Fruit fly (Drosophila melanogaster) whole organism, embryonic: ENCODE data around the gene CG43121.
A peak's percentile ranks its signal among the peaks of the same experiment; 100 is the strongest.

Experiments
- CG10543 ChIP-seq: fragments of 200-800 bp; sonication (Bioruptor generic); optimal IDR thresholded peaks from 3 replicates; lab custom pipeline; 2017; ENCODE audit warnings: missing biosample characterization, mild to moderate bottlenecking, missing genetic modification characterization, moderate library complexity
- CG13296 ChIP-seq: fragments of 200-800 bp; sonication (Bioruptor generic); optimal IDR thresholded peaks from 3 replicates; lab custom pipeline; 2018; ENCODE audit warnings: missing biosample characterization, mild to moderate bottlenecking, missing genetic modification characterization
- CG15269 ChIP-seq: fragments of 200-800 bp; sonication (Bioruptor generic); optimal IDR thresholded peaks from 2 replicates; lab custom pipeline; 2018; ENCODE audit warnings: missing biosample characterization, mild to moderate bottlenecking, missing genetic modification characterization, moderate library complexity
- CG15479 ChIP-seq: fragments of 200-800 bp; sonication (Bioruptor generic); optimal IDR thresholded peaks from 3 replicates; lab custom pipeline; 2019; ENCODE audit warnings: missing biosample characterization, mild to moderate bottlenecking, missing genetic modification characterization, moderate library complexity
- CG16815 ChIP-seq: fragments of 200-800 bp; sonication (Bioruptor generic); optimal IDR thresholded peaks from 3 replicates; lab custom pipeline; 2017; ENCODE audit warnings: missing biosample characterization, mild to moderate bottlenecking, missing genetic modification characterization
- CG17186 ChIP-seq: fragments of 200-800 bp; sonication (Bioruptor generic); optimal IDR thresholded peaks from 3 replicates; lab custom pipeline; 2017; ENCODE audit warnings: missing biosample characterization, missing genetic modification reagents, missing genetic modification characterization
- CG17612 ChIP-seq: fragments of 200-800 bp; sonication (Bioruptor generic); IDR thresholded peaks from 2 replicates; pipeline ENCODE4 v1.3.6; 2022; ENCODE audit warnings: missing biosample characterization, missing genetic modification characterization
- CG1792 ChIP-seq: fragments of 200-800 bp; sonication (Bioruptor generic); optimal IDR thresholded peaks from 2 replicates; lab custom pipeline; 2016; ENCODE audit warnings: missing biosample characterization, missing genetic modification characterization
- CG2678 ChIP-seq: fragments of 200-800 bp; sonication (Bioruptor generic); optimal IDR thresholded peaks from 3 replicates; lab custom pipeline; 2019; ENCODE audit warnings: missing biosample characterization, mild to moderate bottlenecking, missing genetic modification characterization, moderate library complexity
- CG34422 ChIP-seq: fragments of 200-800 bp; sonication (Bioruptor generic); IDR thresholded peaks from 3 replicates; pipeline ENCODE4 v1.3.6; 2022; ENCODE audit warnings: missing biosample characterization, missing genetic modification characterization
- CG3838 ChIP-seq: fragments of 200-800 bp; sonication (Bioruptor generic); optimal IDR thresholded peaks from 3 replicates; lab custom pipeline; 2016; ENCODE audit warnings: missing biosample characterization, missing genetic modification characterization
- CG3847 ChIP-seq: fragments of 200-800 bp; sonication (Bioruptor generic); IDR thresholded peaks from 2 replicates; pipeline ENCODE4 v1.3.6; 2022; ENCODE audit warnings: missing biosample characterization, missing genetic modification characterization
- CG4404 ChIP-seq: fragments of 200-800 bp; sonication (Bioruptor generic); IDR thresholded peaks from 2 replicates; pipeline ENCODE4 v1.3.6; 2022; ENCODE audit warnings: missing biosample characterization, missing genetic modification characterization
- CG4424 ChIP-seq: fragments of 200-800 bp; sonication (Bioruptor generic); optimal IDR thresholded peaks from 3 replicates; lab custom pipeline; 2016; ENCODE audit warnings: missing biosample characterization, missing genetic modification characterization
- CG6254 ChIP-seq: fragments of 200-800 bp; sonication (Bioruptor generic); optimal IDR thresholded peaks from 3 replicates; lab custom pipeline; 2017; ENCODE audit warnings: mild to moderate bottlenecking, missing biosample characterization, missing genetic modification reagents, missing genetic modification characterization
- CG6791 ChIP-seq: fragments of 200-800 bp; sonication (Bioruptor generic); IDR thresholded peaks from 3 replicates; pipeline ENCODE4 v1.3.6; 2022; ENCODE audit warnings: missing biosample characterization, missing genetic modification characterization; ENCODE audit not compliant: partially characterized antibody
- CG6813 ChIP-seq: fragments of 200-800 bp; sonication (Bioruptor generic); optimal IDR thresholded peaks from 2 replicates; lab custom pipeline; 2017; ENCODE audit warnings: missing biosample characterization, missing genetic modification characterization, mild to moderate bottlenecking, moderate library complexity, missing genetic modification reagents
- CG7745 ChIP-seq: fragments of 200-800 bp; sonication (Bioruptor generic); optimal IDR thresholded peaks from 2 replicates; lab custom pipeline; 2018; ENCODE audit warnings: missing biosample characterization, mild to moderate bottlenecking, missing genetic modification characterization, moderate library complexity
- CG7928 ChIP-seq: fragments of 200-800 bp; sonication (Bioruptor generic); optimal IDR thresholded peaks from 2 replicates; lab custom pipeline; 2017; ENCODE audit warnings: missing biosample characterization, mild to moderate bottlenecking, missing genetic modification characterization
- D19A ChIP-seq: fragments of 200-800 bp; optimal IDR thresholded peaks from 3 replicates; lab custom pipeline; 2019; ENCODE audit warnings: missing biosample characterization, mild to moderate bottlenecking, missing genetic modification characterization, moderate library complexity
- Doc3 ChIP-seq: fragments of 200-800 bp; sonication (Bioruptor generic); IDR thresholded peaks from 3 replicates; pipeline ENCODE4 v1.3.6; 2022; ENCODE audit warnings: missing biosample characterization, missing genetic modification characterization; ENCODE audit not compliant: partially characterized antibody
- Dp ChIP-seq: fragments of 200-800 bp; sonication (Bioruptor generic); optimal IDR thresholded peaks from 2 replicates; lab custom pipeline; 2018; ENCODE audit warnings: missing biosample characterization, mild to moderate bottlenecking, missing genetic modification characterization, moderate library complexity
- Drgx ChIP-seq: fragments of 200-800 bp; sonication (Bioruptor generic); IDR thresholded peaks from 2 replicates; pipeline ENCODE4 v1.3.6; 2022; ENCODE audit warnings: missing biosample characterization, missing genetic modification characterization
- Ets97D ChIP-seq: fragments of 200-800 bp; sonication (Bioruptor generic); optimal IDR thresholded peaks from 3 replicates; lab custom pipeline; 2016; ENCODE audit warnings: missing biosample characterization, missing genetic modification characterization
- Fer1 ChIP-seq: fragments of 200-800 bp; sonication (Bioruptor generic); optimal IDR thresholded peaks from 2 replicates; lab custom pipeline; 2017; ENCODE audit warnings: missing biosample characterization, mild to moderate bottlenecking, missing genetic modification characterization
- Kr ChIP-seq: fragments of 200-800 bp; sonication (Bioruptor generic); optimal IDR thresholded peaks from 2 replicates; lab custom pipeline; 2017; ENCODE audit warnings: missing biosample characterization, mild to moderate bottlenecking, missing genetic modification characterization
- Lpt ChIP-seq: fragments of >200 bp; optimal IDR thresholded peaks from 2 replicates; lab custom pipeline; 2018; ENCODE audit warnings: missing biosample characterization, missing genetic modification characterization
- MESR4 ChIP-seq: fragments of 200-800 bp; sonication (Bioruptor generic); optimal IDR thresholded peaks from 2 replicates; lab custom pipeline; 2018; ENCODE audit warnings: missing biosample characterization, mild to moderate bottlenecking, missing genetic modification characterization, moderate library complexity
- Opbp ChIP-seq: fragments of 200-800 bp; sonication (Bioruptor generic); IDR thresholded peaks from 3 replicates; pipeline ENCODE4 v1.3.6; 2022; ENCODE audit warnings: missing biosample characterization, missing genetic modification characterization; ENCODE audit not compliant: partially characterized antibody
- Trl ChIP-seq, 3 experiments: fragments of >200 bp in 2 of 3; fragments of 200-800 bp in 1 of 3; sonication (Bioruptor generic) in 1 of 3; optimal IDR thresholded peaks; 2 replicates in 1 of 3; 3 replicates in 2 of 3; lab custom pipeline; 2016 to 2017; ENCODE audit warnings: missing biosample characterization in 1 of 3, missing genetic modification characterization in 1 of 3
- bigmax ChIP-seq: fragments of 200-800 bp; sonication (Bioruptor generic); optimal IDR thresholded peaks from 2 replicates; lab custom pipeline; 2018; ENCODE audit warnings: missing biosample characterization, mild to moderate bottlenecking, missing genetic modification characterization
- chinmo ChIP-seq: fragments of 200-800 bp; sonication (Bioruptor generic); IDR thresholded peaks from 4 replicates; pipeline ENCODE4 v1.3.6; 2022; ENCODE audit warnings: missing biosample characterization, missing genetic modification characterization; ENCODE audit not compliant: partially characterized antibody
- chm ChIP-seq: fragments of 200-800 bp; sonication (Bioruptor generic); IDR thresholded peaks from 2 replicates; pipeline ENCODE4 v1.3.6; 2022; ENCODE audit warnings: missing biosample characterization, missing genetic modification characterization
- cwo ChIP-seq: fragments of 200-800 bp; sonication (Bioruptor generic); optimal IDR thresholded peaks from 3 replicates; lab custom pipeline; 2017; ENCODE audit warnings: missing biosample characterization, missing genetic modification characterization, mild to moderate bottlenecking, moderate library complexity, missing genetic modification reagents
- dmrt11E ChIP-seq: fragments of 200-800 bp; sonication (Bioruptor generic); optimal IDR thresholded peaks from 3 replicates; lab custom pipeline; 2018; ENCODE audit warnings: missing biosample characterization, mild to moderate bottlenecking, missing genetic modification characterization, moderate library complexity
- gem ChIP-seq: fragments of 200-800 bp; sonication (Bioruptor generic); optimal IDR thresholded peaks from 2 replicates; lab custom pipeline; 2019; ENCODE audit warnings: missing biosample characterization, mild to moderate bottlenecking, missing genetic modification characterization, moderate library complexity
- mirr ChIP-seq: fragments of 200-800 bp; sonication (Bioruptor generic); optimal IDR thresholded peaks from 3 replicates; lab custom pipeline; 2018; ENCODE audit warnings: missing biosample characterization, mild to moderate bottlenecking, missing genetic modification characterization
- oc ChIP-seq: fragments of 200-800 bp; sonication (Bioruptor generic); optimal IDR thresholded peaks from 2 replicates; lab custom pipeline; 2018; ENCODE audit warnings: missing biosample characterization, mild to moderate bottlenecking, missing genetic modification characterization, moderate library complexity
- otp ChIP-seq: fragments of 200-800 bp; sonication (Bioruptor generic); IDR thresholded peaks from 3 replicates; pipeline ENCODE4, ENCODE4 v1.3.6; 2022; ENCODE audit warnings: missing biosample characterization, missing genetic modification characterization
- pfk ChIP-seq: fragments of 200-800 bp; sonication (Bioruptor generic); optimal IDR thresholded peaks from 2 replicates; lab custom pipeline; 2018; ENCODE audit warnings: missing biosample characterization, mild to moderate bottlenecking, missing genetic modification characterization, moderate library complexity
- psq ChIP-seq: fragments of 200-800 bp; sonication (Bioruptor generic); optimal IDR thresholded peaks from 2 replicates; lab custom pipeline; 2017; ENCODE audit warnings: missing biosample characterization, missing genetic modification characterization
- rib ChIP-seq: fragments of 200-800 bp; sonication (Bioruptor generic); IDR thresholded peaks from 2 replicates; pipeline ENCODE4 v1.3.6; 2022; ENCODE audit warnings: missing biosample characterization, missing genetic modification characterization
- sima ChIP-seq: fragments of 200-800 bp; sonication (Bioruptor generic); optimal IDR thresholded peaks from 2 replicates; lab custom pipeline; 2016; ENCODE audit warnings: missing biosample characterization, missing genetic modification characterization
- sna ChIP-seq: fragments of 200-800 bp; sonication (Bioruptor generic); IDR thresholded peaks from 2 replicates; pipeline ENCODE4 v1.3.6; 2022; ENCODE audit warnings: missing biosample characterization, missing genetic modification characterization; ENCODE audit not compliant: partially characterized antibody
- so ChIP-seq: fragments of 200-800 bp; sonication (Bioruptor generic); IDR thresholded peaks from 3 replicates; pipeline ENCODE4 v1.3.6; 2022; ENCODE audit warnings: missing biosample characterization, missing genetic modification characterization
- unc-4 ChIP-seq: fragments of 200-800 bp; sonication (Bioruptor generic); IDR thresholded peaks from 2 replicates; pipeline ENCODE4 v1.3.6; 2022; ENCODE audit warnings: missing biosample characterization, missing genetic modification characterization; ENCODE audit not compliant: partially characterized antibody
- zfh1 ChIP-seq: fragments of 200-800 bp; sonication (Bioruptor generic); IDR thresholded peaks from 3 replicates; pipeline ENCODE4 v1.3.6; 2022; ENCODE audit warnings: missing biosample characterization, missing genetic modification characterization

The CG43121 gene

DNA sequence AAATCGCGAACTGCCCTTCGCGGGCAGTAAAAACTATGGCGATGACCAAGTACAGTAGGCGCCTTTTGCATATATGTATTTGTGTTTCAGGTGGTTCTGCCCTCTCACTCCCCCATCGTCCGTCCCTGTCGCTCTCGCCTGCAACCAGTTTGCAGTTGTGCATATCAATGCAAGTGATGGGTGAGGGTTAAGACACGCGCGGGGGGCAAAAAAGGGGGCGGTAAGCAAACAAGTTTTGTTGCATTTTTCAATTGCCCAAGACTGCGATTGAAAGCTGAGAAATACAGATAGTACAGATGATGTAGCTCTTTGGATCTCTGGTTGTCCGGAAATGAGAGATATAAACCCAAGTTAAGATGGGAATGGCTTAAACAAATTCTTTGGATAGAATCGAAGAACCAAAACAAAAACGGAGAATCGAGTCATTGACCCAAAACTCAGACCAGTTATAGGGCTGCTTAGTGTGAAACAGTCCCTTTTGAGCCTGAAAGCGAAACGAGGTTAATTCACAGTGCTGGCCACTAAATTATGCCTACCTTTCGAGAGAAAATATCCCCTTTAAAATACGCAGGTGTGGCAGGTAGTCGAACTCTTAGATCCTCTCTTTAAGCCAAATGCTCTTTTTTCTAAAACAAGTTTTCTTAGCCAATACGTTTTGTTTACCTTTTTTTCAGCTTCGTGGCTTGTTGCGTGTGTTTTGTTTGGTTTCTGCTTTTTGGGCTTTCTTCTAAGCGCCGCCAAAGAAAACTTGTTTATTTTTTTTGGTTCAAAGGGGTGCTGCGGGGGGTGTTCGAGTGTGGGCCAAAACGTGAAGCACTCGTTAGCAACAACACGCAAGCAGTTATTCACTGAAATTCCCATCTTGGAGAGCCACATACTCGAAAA lies 47.6 kb downstream of the CG43121 start (continued):
- peak; percentile 3 for TF ChIP-seq CG2678 (tag; lab: Kevin White, UChicago)
- TF ChIP-seq sima, result no peak
- TF ChIP-seq CG3838 (GFP tag; lab: Kevin White, UChicago), result peak; percentile 37
- peak; percentile 62 for TF ChIP-seq cwo
- no peak for TF ChIP-seq Ets97D (GFP tag; lab: Kevin White, UChicago)
- TF ChIP-seq zfh1 (GFP tag; lab: Robert Waterston, UW), result no peak
- TF ChIP-seq Opbp (GFP tag; lab: Robert Waterston, UW), result no peak
- peak; percentile 13 for TF ChIP-seq D19A (tag; lab: Kevin White, UChicago)
- TF ChIP-seq mirr (GFP tag; lab: Kevin White, UChicago), result peak; percentile 27
- peak; percentile 7 for TF ChIP-seq CG6813
- TF ChIP-seq CG15479 (GFP tag; lab: Kevin White, UChicago), result peak; percentile 33
- TF ChIP-seq CG34422 (GFP tag; lab: Robert Waterston, UW), result no peak
- TF ChIP-seq CG17186 (GFP tag; lab: Kevin White, UChicago), result no peak
- peak; percentile 60 for TF ChIP-seq CG10543
- TF ChIP-seq Lpt, result no peak
- TF ChIP-seq Drgx (GFP tag; lab: Robert Waterston, UW), result peak; percentile 61
- no peak for TF ChIP-seq Kr
- peak; percentile 34 for TF ChIP-seq CG15269 (tag; lab: Kevin White, UChicago)
- peak; percentile 54 to 74 for TF ChIP-seq Trl (optimal IDR thresholded peaks at IDR 0.05; lab: Kevin White, UChicago)
- no peak for TF ChIP-seq Trl (GFP tag; optimal IDR thresholded peaks at IDR 0.05; lab: Kevin White, UChicago)
- TF ChIP-seq Doc3 (GFP tag; lab: Robert Waterston, UW), result no peak
- peak; percentile 61; the same call in 2 of the 4 replicates for TF ChIP-seq chinmo
- TF ChIP-seq psq (GFP tag; lab: Kevin White, UChicago), result peak; percentile 73
- TF ChIP-seq MESR4 (GFP tag; lab: Kevin White, UChicago), result no peak
- peak; percentile 48; the same call in 1 of the 3 replicates for TF ChIP-seq otp (GFP tag; lab: Robert Waterston, UW)

- TF ChIP-seq so (GFP tag; lab: Robert Waterston, UW) (peak; percentile 49; the same call in 2 of the 3 replicates), CG6791 (no peak), CG7745 (tag; lab: Kevin White, UChicago) (no peak), CG17612 (GFP tag; lab: Robert Waterston, UW) (no peak), CG1792 (GFP tag; lab: Kevin White, UChicago) (no peak), oc (tag; lab: Kevin White, UChicago) (peak; percentile 25), CG16815 (GFP tag; lab: Kevin White, UChicago) (no peak), CG2678 (tag; lab: Kevin White, UChicago) (peak; percentile 49), unc-4 (GFP tag; lab: Robert Waterston, UW) (peak; percentile 38; the same call in 1 of the 2 replicates), CG6254 (GFP tag; lab: Kevin White, UChicago) (peak; percentile 16), CG10543 (no peak), CG13296 (GFP tag; lab: Kevin White, UChicago) (peak; percentile 57), pfk (GFP tag; lab: Kevin White, UChicago) (no peak), rib (GFP tag; lab: Robert Waterston, UW) (no peak), CG3847 (GFP tag; lab: Robert Waterston, UW) (no peak), Fer1 (GFP tag; lab: Kevin White, UChicago) (peak; percentile 51), Dp (GFP tag; lab: Kevin White, UChicago) (peak; percentile 6), CG7928 (no peak), CG4424 (GFP tag; lab: Kevin White, UChicago) (peak; percentile 30), bigmax (no peak), CG4404 (GFP tag; lab: Robert Waterston, UW) (no peak), gem (tag; lab: Kevin White, UChicago) (peak; percentile 34), chm (GFP tag; lab: Robert Waterston, UW) (0 out of 2 replicates have a peak, but pooled peaks have one; percentile 41), sna (GFP tag; lab: Robert Waterston, UW) (no peak), dmrt11E (tag; lab: Kevin White, UChicago) (no peak)
Observed at dm6 chr3L:14622457-14622899, 49.8 kb downstream of the CG43121 start, which contains the start of gene CG9628. TSS of gene CG9628 (plus strand) at chr3L:14622796.
